Worm (Caenorhabditis elegans) whole organism, L2 larva: Measurements from ENCODE around the gene T24G10.2.

ENCODE experiments used
- ama-1 ChIP-seq: fragments of 150-350 bp; optimal IDR thresholded peaks from 2 replicates; lab custom pipeline; 2018; ENCODE audit warnings: inconsistent platforms
- lin-13 ChIP-seq: fragments of 150-350 bp; optimal IDR thresholded peaks from 2 replicates; lab custom pipeline; 2014; ENCODE audit warnings: missing biosample characterization, missing genetic modification reagents, missing genetic modification characterization

DNA sequence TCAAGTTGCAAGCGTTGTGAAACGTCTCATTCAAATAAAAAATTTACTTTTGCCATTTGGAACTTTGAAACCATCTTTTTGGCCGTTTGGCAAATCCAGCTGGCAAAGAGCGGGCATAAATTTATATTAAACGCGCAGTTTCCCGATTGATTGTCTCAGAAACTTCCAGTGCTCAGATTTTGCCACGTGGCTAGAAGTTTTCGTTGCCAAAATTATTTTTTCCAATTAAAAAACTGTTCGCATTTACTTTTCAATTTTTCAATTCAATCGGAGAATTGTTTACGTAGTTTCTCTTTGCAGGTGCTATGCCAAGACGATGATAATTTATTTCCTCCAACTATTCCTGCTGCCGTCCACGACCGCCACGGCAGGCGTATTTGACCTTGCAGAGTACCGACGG, 10.7 kb upstream of the T24G10.2 start, which contains the start of gene F48E8.4:
- TF ChIP-seq lin-13 (GFP tag; lab: Kevin White, UChicago): no peak
- TF ChIP-seq ama-1: no peak
